Fruit fly (Drosophila melanogaster) whole organism, larva: ENCODE results near the gene SmydA-2.

Experiments
- noc ChIP-seq: fragments of 200-800 bp; sonication (Bioruptor generic); optimal IDR thresholded peaks from 3 replicates; lab custom pipeline; 2019; ENCODE audit warnings: missing biosample characterization, mild to moderate bottlenecking, missing genetic modification characterization, moderate library complexity

Gene SmydA-2

dm6 chr3L:19036119-19036518 lies 33.1 kb upstream of the SmydA-2 start:
- no peak for TF ChIP-seq noc

- no peak for TF ChIP-seq noc
Measured at dm6 chr3L:19035163-19035900, 32.3 kb upstream of the SmydA-2 start.

dm6 chr3L:19033154-19033811 lies 30.2 kb upstream of the SmydA-2 start:
- no peak for TF ChIP-seq noc

- no peak for TF ChIP-seq noc
Measured at dm6 chr3L:19032676-19033075, 29.6 kb upstream of the SmydA-2 start.

dm6 chr3L:19031858-19032257 lies 28.8 kb upstream of the SmydA-2 start:
- no peak for TF ChIP-seq noc

dm6 chr3L:19027172-19027571 lies 24.1 kb upstream of the SmydA-2 start:
- TF ChIP-seq noc = no peak

- TF ChIP-seq noc = no peak
Measured at dm6 chr3L:19024800-19025199, 21.7 kb upstream of the SmydA-2 start.

- TF ChIP-seq noc = no peak
Measured at dm6 chr3L:19021701-19022100, 18.6 kb upstream of the SmydA-2 start.

- no peak for TF ChIP-seq noc
Measured at dm6 chr3L:19020467-19020866, 17.4 kb upstream of the SmydA-2 start.

- peak; percentile 86 for TF ChIP-seq noc
Measured at dm6 chr3L:19019308-19019749, 16.3 kb upstream of the SmydA-2 start.

- no peak for TF ChIP-seq noc
Measured at dm6 chr3L:19018440-19018839, 15.4 kb upstream of the SmydA-2 start.

dm6 chr3L:19016805-19017161 lies 13.7 kb upstream of the SmydA-2 start:
- TF ChIP-seq noc = no peak

dm6 chr3L:19016133-19016804 lies 13.2 kb upstream of the SmydA-2 start:
- peak; percentile 65 for TF ChIP-seq noc

- peak; percentile 90 for TF ChIP-seq noc
Measured at dm6 chr3L:19015454-19016054, 12.5 kb upstream of the SmydA-2 start.

- no peak for TF ChIP-seq noc
Measured at dm6 chr3L:19014802-19015201, 11.8 kb upstream of the SmydA-2 start.

- no peak for TF ChIP-seq noc
Measured at dm6 chr3L:19014090-19014489, 11.0 kb upstream of the SmydA-2 start.

dm6 chr3L:19013086-19013752 lies 10.2 kb upstream of the SmydA-2 start:
- TF ChIP-seq noc = no peak
